Worm (Caenorhabditis elegans): ENCODE results near the gene far-1.

The far-1 gene

DNA sequence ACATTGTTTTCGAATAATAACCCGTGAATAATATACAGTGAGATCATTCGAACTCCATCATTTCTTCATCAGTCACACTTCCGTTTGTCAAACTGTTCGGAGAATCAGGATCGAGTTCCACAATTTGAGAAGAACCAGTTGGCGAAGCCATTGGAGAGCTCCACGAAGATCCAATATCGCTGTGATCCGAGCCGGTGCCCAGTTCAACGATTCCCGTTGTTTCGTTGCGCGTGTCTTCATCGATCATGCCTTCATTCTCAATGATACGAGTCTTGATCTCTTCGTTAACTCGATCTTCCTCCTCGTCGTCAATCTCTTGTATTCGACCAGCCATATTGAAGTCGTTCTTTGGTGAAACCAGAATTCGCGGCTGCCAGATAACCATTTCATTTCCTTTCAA is 29.3 kb downstream of the far-1 start:
- TF ChIP-seq grh-1 (GFP tag; IDR thresholded peaks at IDR 0.05) (0 out of 2 replicates have a peak, but pooled peaks have one; percentile 4), nhr-19 (GFP tag; conservative IDR thresholded peaks at IDR 0.05) (no peak), nhr-11 (tag; optimal IDR thresholded peaks at IDR 0.05) (no peak), ceh-63 (GFP tag; optimal IDR thresholded peaks at IDR 0.05) (peak; percentile 4), sox-4 (tag; optimal IDR thresholded peaks at IDR 0.05) (no peak), xbp-1 (tag; optimal IDR thresholded peaks at IDR 0.05) (no peak), C04F5.9 (tag; optimal IDR thresholded peaks at IDR 0.05) (no peak), hpl-2 (GFP tag; optimal IDR thresholded peaks at IDR 0.05) (no peak), nhr-237 (tag; optimal IDR thresholded peaks at IDR 0.05) (no peak), zip-4 (GFP tag; optimal IDR thresholded peaks at IDR 0.05) (no peak), efl-1 (optimal IDR thresholded peaks at IDR 0.05) (no peak), efl-1 (GFP tag; optimal IDR thresholded peaks at IDR 0.05 in 1 of 2) (peak in 1 of 2 experiments; percentile 92), tbx-2 (tag; optimal IDR thresholded peaks at IDR 0.05) (no peak)

DNA sequence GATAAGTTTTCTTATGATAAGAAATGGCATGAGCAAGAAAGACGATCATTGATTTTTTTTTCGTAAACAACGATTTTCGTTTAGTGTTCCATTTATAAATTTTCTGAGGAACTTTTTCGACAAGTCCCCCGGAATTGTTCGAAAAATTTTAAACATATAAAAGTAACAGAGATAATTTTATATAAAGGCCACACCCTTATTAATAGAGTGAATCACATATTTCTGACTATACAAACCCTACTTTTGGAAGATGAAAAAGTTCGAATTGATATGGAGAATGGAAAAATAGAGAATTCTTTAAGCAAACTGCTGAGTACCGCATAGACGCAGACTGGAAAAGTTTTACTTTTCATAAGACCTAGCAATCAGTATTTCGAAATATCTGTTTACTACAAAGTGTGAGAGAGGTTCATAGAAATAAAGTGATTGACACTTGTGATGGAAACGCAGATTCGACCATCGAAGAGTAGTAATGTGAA is 29.8 kb downstream of the far-1 start:
- no peak for TF ChIP-seq egl-13 (tag; optimal IDR thresholded peaks at IDR 0.05)
- peak; percentile 66 for TF ChIP-seq blmp-1 (tag; optimal IDR thresholded peaks at IDR 0.05)
- TF ChIP-seq aha-1 (tag; optimal IDR thresholded peaks at IDR 0.05): no peak
- TF ChIP-seq irx-1 (tag; optimal IDR thresholded peaks at IDR 0.05): peak; percentile 60
- TF ChIP-seq skn-1 (tag; optimal IDR thresholded peaks at IDR 0.05): peak; percentile 97
- TF ChIP-seq fos-1 (tag; optimal IDR thresholded peaks at IDR 0.05): no peak
- peak; percentile 35 for TF ChIP-seq lir-3 (tag; optimal IDR thresholded peaks at IDR 0.05; ENCODE audit: poor library complexity)
- TF ChIP-seq nhr-237 (tag; optimal IDR thresholded peaks at IDR 0.05): peak; percentile 91
- TF ChIP-seq sup-37 (GFP tag; optimal IDR thresholded peaks at IDR 0.05): no peak
- TF ChIP-seq mdl-1 (tag; optimal IDR thresholded peaks at IDR 0.05): peak in 1 of 2 experiments; percentile 63
- peak; percentile 84 for TF ChIP-seq nhr-20 (tag; optimal IDR thresholded peaks at IDR 0.05)
- no peak for TF ChIP-seq ztf-11 (tag; optimal IDR thresholded peaks at IDR 0.05)
- no peak for TF ChIP-seq hlh-17 (GFP tag; optimal IDR thresholded peaks at IDR 0.05; ENCODE audit: borderline replicate concordance)
- TF ChIP-seq efl-1 (optimal IDR thresholded peaks at IDR 0.05): peak; percentile 46 to 66
- TF ChIP-seq efl-1 (GFP tag; optimal IDR thresholded peaks at IDR 0.05 in 1 of 2): peak; percentile 53 to 95
- no peak for TF ChIP-seq lin-39 (tag; optimal IDR thresholded peaks at IDR 0.05)
- TF ChIP-seq elt-3 (tag; optimal IDR thresholded peaks at IDR 0.05): peak in 3 of 6 experiments; percentile 85 to 86 (median 86)
- TF ChIP-seq nhr-19 (GFP tag; conservative IDR thresholded peaks at IDR 0.05): peak; percentile 83
- TF ChIP-seq dpl-1 (GFP tag; optimal IDR thresholded peaks at IDR 0.05): peak; percentile 46 to 56 (median 54)
- no peak for TF ChIP-seq tlp-1 (tag; optimal IDR thresholded peaks at IDR 0.05)
- TF ChIP-seq snpc-4 (tag; optimal IDR thresholded peaks at IDR 0.05): peak; percentile 47
- TF ChIP-seq nhr-47 (tag; optimal IDR thresholded peaks at IDR 0.05): peak; percentile 68
- TF ChIP-seq ceh-8 (GFP tag; optimal IDR thresholded peaks at IDR 0.05): no peak
- peak in 1 of 3 experiments; percentile 58 for TF ChIP-seq ceh-82 (tag; optimal IDR thresholded peaks at IDR 0.05)
- no peak for TF ChIP-seq nhr-84 (tag; optimal IDR thresholded peaks at IDR 0.05)
- TF ChIP-seq swsn-7 (tag; optimal IDR thresholded peaks at IDR 0.05): peak; percentile 84
- TF ChIP-seq mep-1 (tag; optimal IDR thresholded peaks at IDR 0.05): peak; percentile 98
- no peak for TF ChIP-seq zag-1 (tag; optimal IDR thresholded peaks at IDR 0.05)
- peak; percentile 3 for TF ChIP-seq jun-1 (tag; optimal IDR thresholded peaks at IDR 0.05)
- no peak for TF ChIP-seq sptf-1 (tag; optimal IDR thresholded peaks at IDR 0.05)
- TF ChIP-seq rnt-1 (tag; optimal IDR thresholded peaks at IDR 0.05): peak; percentile 75
- TF ChIP-seq nhr-71 (tag; optimal IDR thresholded peaks at IDR 0.05): peak; percentile 93
- peak; percentile 62 for TF ChIP-seq elt-2 (tag; optimal IDR thresholded peaks at IDR 0.05)
- TF ChIP-seq fkh-4 (tag; optimal IDR thresholded peaks at IDR 0.05; ENCODE audit: borderline replicate concordance): no peak
- peak; percentile 79 to 87 for TF ChIP-seq lsy-2 (tag; optimal IDR thresholded peaks at IDR 0.05)
- TF ChIP-seq C34B4.2 (tag; optimal IDR thresholded peaks at IDR 0.05): no peak
- TF ChIP-seq isw-1 (GFP tag; IDR thresholded peaks at IDR 0.05): peak; percentile 45
- peak; percentile 50 to 87 for TF ChIP-seq lin-35 (GFP tag; optimal IDR thresholded peaks at IDR 0.05)
- TF ChIP-seq ceh-88 (GFP tag; IDR thresholded peaks at IDR 0.05): peak; percentile 78; the same call in 1 of the 2 replicates
- peak; percentile 80 for TF ChIP-seq mab-9 (GFP tag; IDR thresholded peaks at IDR 0.05)
- peak; percentile 75 for TF ChIP-seq fkh-8 (tag; optimal IDR thresholded peaks at IDR 0.05)
